Worm (Caenorhabditis elegans) whole organism, late embryonic: ENCODE results near the gene K11G12.6.

Experiments used
- C38D4.7 ChIP-seq: fragments of 200-800 bp; sonication (Bioruptor generic); optimal IDR thresholded peaks from 2 replicates; lab custom pipeline; 2018; ENCODE audit warnings: mild to moderate bottlenecking, missing genetic modification characterization, moderate library complexity, missing compliant biosample characterization
- F13H6.1 ChIP-seq: sonication (generic microtip); optimal IDR thresholded peaks from 2 replicates; lab custom pipeline; 2016; ENCODE audit warnings: missing genetic modification characterization, missing compliant biosample characterization
- Y22D7AL.16 ChIP-seq: sonication (generic microtip); optimal IDR thresholded peaks from 2 replicates; lab custom pipeline; 2016; ENCODE audit warnings: missing genetic modification characterization, missing compliant biosample characterization
- ama-1 ChIP-seq: fragments of 150-350 bp; optimal IDR thresholded peaks from 2 replicates; lab custom pipeline; 2014
- ceh-18 ChIP-seq: sonication (generic microtip); optimal IDR thresholded peaks from 2 replicates; lab custom pipeline; 2016; ENCODE audit warnings: missing genetic modification characterization, missing compliant biosample characterization
- ceh-19 ChIP-seq: fragments of 200-800 bp; sonication (Bioruptor generic); optimal IDR thresholded peaks from 2 replicates; lab custom pipeline; 2018; ENCODE audit warnings: mild to moderate bottlenecking, missing genetic modification characterization, missing compliant biosample characterization
- ceh-34 ChIP-seq: sonication (generic microtip); optimal IDR thresholded peaks from 2 replicates; lab custom pipeline; 2016; ENCODE audit warnings: mild to moderate bottlenecking, missing genetic modification characterization, missing compliant biosample characterization
- ceh-48 ChIP-seq: sonication (generic microtip); optimal IDR thresholded peaks from 2 replicates; lab custom pipeline; 2016; ENCODE audit warnings: missing genetic modification characterization, inconsistent platforms, missing compliant biosample characterization
- dve-1 ChIP-seq: sonication (generic microtip); optimal IDR thresholded peaks from 2 replicates; lab custom pipeline; 2017; ENCODE audit warnings: antibody characterized with exemption, mild to moderate bottlenecking, missing genetic modification characterization, missing compliant biosample characterization
- elt-2 ChIP-seq: sonication (generic microtip); optimal IDR thresholded peaks from 2 replicates; lab custom pipeline; 2016; ENCODE audit warnings: missing genetic modification reagents, missing genetic modification characterization, missing compliant biosample characterization
- elt-4 ChIP-seq: sonication (generic microtip); optimal IDR thresholded peaks from 2 replicates; lab custom pipeline; 2016; ENCODE audit warnings: missing genetic modification characterization, missing compliant biosample characterization
- ets-4 ChIP-seq: sonication (generic microtip); optimal IDR thresholded peaks from 2 replicates; lab custom pipeline; 2016; ENCODE audit warnings: missing genetic modification characterization, missing compliant biosample characterization
- fkh-6 ChIP-seq: sonication (generic microtip); optimal IDR thresholded peaks from 2 replicates; lab custom pipeline; 2016; ENCODE audit warnings: missing genetic modification characterization, missing compliant biosample characterization
- gmeb-2 ChIP-seq: sonication (generic microtip); optimal IDR thresholded peaks from 2 replicates; lab custom pipeline; 2016; ENCODE audit warnings: missing genetic modification characterization, inconsistent platforms, missing compliant biosample characterization
- hlh-13 ChIP-seq: fragments of 200-800 bp; sonication (Bioruptor generic); optimal IDR thresholded peaks from 2 replicates; lab custom pipeline; 2018; ENCODE audit warnings: mild to moderate bottlenecking, missing genetic modification characterization, missing compliant biosample characterization
- hlh-30 ChIP-seq: sonication (generic microtip); optimal IDR thresholded peaks from 2 replicates; lab custom pipeline; 2017; ENCODE audit warnings: antibody characterized with exemption, missing genetic modification characterization, missing compliant biosample characterization; ENCODE audit not compliant: insufficient read depth
- hlh-6 ChIP-seq: sonication (generic microtip); optimal IDR thresholded peaks from 2 replicates; lab custom pipeline; 2016; ENCODE audit warnings: missing genotype, missing genetic modification characterization, missing compliant biosample characterization
- hlh-8 ChIP-seq: sonication (generic microtip); optimal IDR thresholded peaks from 2 replicates; lab custom pipeline; 2016; ENCODE audit warnings: missing genotype, missing genetic modification characterization, missing compliant biosample characterization
- madf-2 ChIP-seq: sonication (generic microtip); optimal IDR thresholded peaks from 2 replicates; lab custom pipeline; 2017; ENCODE audit warnings: missing genetic modification characterization, missing compliant biosample characterization
- nfya-1 ChIP-seq: sonication (generic microtip); optimal IDR thresholded peaks from 2 replicates; lab custom pipeline; 2017; ENCODE audit warnings: missing genetic modification characterization, mild to moderate bottlenecking, missing compliant biosample characterization, antibody characterized with exemption, moderate library complexity
- nhr-232 ChIP-seq: sonication (generic microtip); optimal IDR thresholded peaks from 2 replicates; lab custom pipeline; 2016; ENCODE audit warnings: missing genetic modification characterization, missing compliant biosample characterization
- npax-4 ChIP-seq: sonication (generic microtip); optimal IDR thresholded peaks from 2 replicates; lab custom pipeline; 2016; ENCODE audit warnings: missing genetic modification characterization, missing compliant biosample characterization
- odd-2 ChIP-seq: sonication (generic microtip); optimal IDR thresholded peaks from 2 replicates; lab custom pipeline; 2017; ENCODE audit warnings: antibody characterized with exemption, mild to moderate bottlenecking, missing genetic modification characterization, missing compliant biosample characterization
- pag-3 ChIP-seq: sonication (generic microtip); optimal IDR thresholded peaks from 2 replicates; lab custom pipeline; 2016; ENCODE audit warnings: missing compliant biosample characterization, missing genetic modification characterization, borderline replicate concordance
- pha-2 ChIP-seq: sonication (generic microtip); optimal IDR thresholded peaks from 2 replicates; lab custom pipeline; 2017; ENCODE audit warnings: mild to moderate bottlenecking, missing genetic modification characterization, missing compliant biosample characterization
- pqm-1 ChIP-seq: sonication (generic microtip); optimal IDR thresholded peaks from 2 replicates; lab custom pipeline; 2016; ENCODE audit warnings: missing genetic modification characterization, missing compliant biosample characterization
- pros-1 ChIP-seq: fragments of 150-350 bp; optimal IDR thresholded peaks from 2 replicates; lab custom pipeline; 2014; ENCODE audit warnings: missing biosample characterization, missing genetic modification reagents, missing genetic modification characterization
- ref-2 ChIP-seq: sonication (generic microtip); optimal IDR thresholded peaks from 2 replicates; lab custom pipeline; 2016; ENCODE audit warnings: missing genetic modification characterization, missing compliant biosample characterization
- rnt-1 ChIP-seq: sonication (generic microtip); optimal IDR thresholded peaks from 2 replicates; lab custom pipeline; 2016; ENCODE audit warnings: missing genetic modification characterization, missing compliant biosample characterization
- sox-2 ChIP-seq: fragments of 200-800 bp; sonication (Bioruptor generic); IDR thresholded peaks from 2 replicates; pipeline ENCODE4 v1.3.6; 2022; ENCODE audit warnings: missing genetic modification reagents, missing genetic modification characterization, missing compliant biosample characterization
- syd-9 ChIP-seq: sonication (generic microtip); optimal IDR thresholded peaks from 2 replicates; lab custom pipeline; 2016; ENCODE audit warnings: mild to moderate bottlenecking, missing genetic modification characterization, moderate library complexity, missing compliant biosample characterization
- tbx-2 ChIP-seq: sonication (generic microtip); optimal IDR thresholded peaks from 2 replicates; lab custom pipeline; 2016; ENCODE audit warnings: missing genetic modification characterization, missing compliant biosample characterization
- unc-42 ChIP-seq: sonication (generic microtip); optimal IDR thresholded peaks from 2 replicates; lab custom pipeline; 2016; ENCODE audit warnings: missing genotype, missing genetic modification characterization, missing compliant biosample characterization
- unc-55 ChIP-seq: sonication (generic microtip); optimal IDR thresholded peaks from 2 replicates; lab custom pipeline; 2017; ENCODE audit warnings: missing biosample characterization, missing genetic modification reagents, missing genetic modification characterization

The K11G12.6 gene

ce11 chrX:6747906-6748356 lies 18.5 kb upstream of the K11G12.6 start:
- TF ChIP-seq pqm-1 = peak; percentile 22
- no peak for TF ChIP-seq C38D4.7
- TF ChIP-seq fkh-6 = no peak
- TF ChIP-seq madf-2 (tag; lab: Kevin White, UChicago) = no peak

- no peak for TF ChIP-seq ceh-48 (tag; lab: Kevin White, UChicago)
- TF ChIP-seq ceh-34 = peak; percentile 53
Measured at ce11 chrX:6746849-6747248, 17.4 kb upstream of the K11G12.6 start.

ce11 chrX:6745515-6745914 lies 16.1 kb upstream of the K11G12.6 start:
- TF ChIP-seq hlh-30 = no peak
- TF ChIP-seq dve-1 (tag; lab: Kevin White, UChicago) = no peak
- no peak for TF ChIP-seq tbx-2 (tag; lab: Kevin White, UChicago)
- TF ChIP-seq elt-4 (tag; lab: Kevin White, UChicago) = no peak
- no peak for TF ChIP-seq hlh-13 (GFP tag; lab: Kevin White, UChicago)
- TF ChIP-seq sox-2 (GFP tag; lab: Robert Waterston, UW) = no peak
- TF ChIP-seq odd-2 (tag; lab: Kevin White, UChicago) = no peak
- no peak for TF ChIP-seq pag-3 (tag; lab: Kevin White, UChicago)
- TF ChIP-seq, all 69 proteins: peak for 0

- peak; percentile 63 for TF ChIP-seq unc-42 (tag; lab: Kevin White, UChicago)
- TF ChIP-seq F13H6.1 = no peak
- peak; percentile 5 for TF ChIP-seq ceh-19 (GFP tag; lab: Kevin White, UChicago)
Measured at ce11 chrX:6744978-6745377, 15.5 kb upstream of the K11G12.6 start.

ce11 chrX:6744537-6744936 lies 15.1 kb upstream of the K11G12.6 start:
- TF ChIP-seq pros-1 (tag; lab: Kevin White, UChicago) = no peak
- peak; percentile 83 for TF ChIP-seq elt-2 (tag; lab: Kevin White, UChicago)

ce11 chrX:6743853-6744346 lies 14.4 kb upstream of the K11G12.6 start:
- TF ChIP-seq ama-1 (lab: Kevin White, UChicago) = peak; percentile 38
- TF ChIP-seq ref-2 (tag; lab: Kevin White, UChicago) = peak; percentile 41
- peak; percentile 89 for TF ChIP-seq hlh-30
- no peak for TF ChIP-seq gmeb-2 (tag; lab: Kevin White, UChicago)
- peak; percentile 64 for TF ChIP-seq unc-55 (GFP tag; lab: Kevin White, UChicago)
- TF ChIP-seq tbx-2 (tag; lab: Kevin White, UChicago) = peak; percentile 32
- peak; percentile 94 for TF ChIP-seq rnt-1
- TF ChIP-seq elt-4 (tag; lab: Kevin White, UChicago) = no peak
- no peak for TF ChIP-seq syd-9 (tag; lab: Kevin White, UChicago)
- no peak for TF ChIP-seq nhr-232
- TF ChIP-seq ets-4 (tag; lab: Kevin White, UChicago) = no peak
- TF ChIP-seq elt-2 (tag; lab: Kevin White, UChicago) = peak; percentile 93
- peak; percentile 18 for TF ChIP-seq F13H6.1
- TF ChIP-seq unc-42 (tag; lab: Kevin White, UChicago) = no peak
- no peak for TF ChIP-seq hlh-6 (tag; lab: Kevin White, UChicago)
- TF ChIP-seq npax-4 (tag; lab: Kevin White, UChicago) = no peak
- peak; percentile 3 for TF ChIP-seq hlh-8 (tag; lab: Kevin White, UChicago)
- TF ChIP-seq Y22D7AL.16 (tag; lab: Kevin White, UChicago) = no peak
- TF ChIP-seq pros-1 (tag; lab: Kevin White, UChicago) = no peak
- no peak for TF ChIP-seq pha-2 (tag; lab: Kevin White, UChicago)
- TF ChIP-seq nfya-1 (tag; lab: Kevin White, UChicago) = peak; percentile 43
- peak; percentile 46 for TF ChIP-seq pqm-1
- TF ChIP-seq ceh-18 (tag; lab: Kevin White, UChicago) = peak; percentile 74
